Worm (Caenorhabditis elegans): ENCODE measurements around the gene srb-13.

ce11 chrII:5202930-5203329, 45.5 kb upstream of the srb-13 start, which contains the start of gene ampd-1:
- TF ChIP-seq sox-4 (tag; optimal IDR thresholded peaks at IDR 0.05) (no peak), zip-5 (tag; optimal IDR thresholded peaks at IDR 0.05) (no peak), K02D7.2 (tag; optimal IDR thresholded peaks at IDR 0.05) (no peak), ztf-16 (tag; optimal IDR thresholded peaks at IDR 0.05) (no peak), pha-4 (tag; optimal IDR thresholded peaks at IDR 0.05) (no peak), nhr-11 (tag; optimal IDR thresholded peaks at IDR 0.05) (no peak), sox-2 (GFP tag; IDR thresholded peaks at IDR 0.05) (no peak), ceh-9 (tag; optimal IDR thresholded peaks at IDR 0.05) (no peak), nfya-1 (tag; optimal IDR thresholded peaks at IDR 0.05) (no peak), ceh-24 (tag; optimal IDR thresholded peaks at IDR 0.05) (no peak)
